Fruit fly (Drosophila melanogaster): ENCODE data around the gene Iml1.

Gene Iml1

DNA sequence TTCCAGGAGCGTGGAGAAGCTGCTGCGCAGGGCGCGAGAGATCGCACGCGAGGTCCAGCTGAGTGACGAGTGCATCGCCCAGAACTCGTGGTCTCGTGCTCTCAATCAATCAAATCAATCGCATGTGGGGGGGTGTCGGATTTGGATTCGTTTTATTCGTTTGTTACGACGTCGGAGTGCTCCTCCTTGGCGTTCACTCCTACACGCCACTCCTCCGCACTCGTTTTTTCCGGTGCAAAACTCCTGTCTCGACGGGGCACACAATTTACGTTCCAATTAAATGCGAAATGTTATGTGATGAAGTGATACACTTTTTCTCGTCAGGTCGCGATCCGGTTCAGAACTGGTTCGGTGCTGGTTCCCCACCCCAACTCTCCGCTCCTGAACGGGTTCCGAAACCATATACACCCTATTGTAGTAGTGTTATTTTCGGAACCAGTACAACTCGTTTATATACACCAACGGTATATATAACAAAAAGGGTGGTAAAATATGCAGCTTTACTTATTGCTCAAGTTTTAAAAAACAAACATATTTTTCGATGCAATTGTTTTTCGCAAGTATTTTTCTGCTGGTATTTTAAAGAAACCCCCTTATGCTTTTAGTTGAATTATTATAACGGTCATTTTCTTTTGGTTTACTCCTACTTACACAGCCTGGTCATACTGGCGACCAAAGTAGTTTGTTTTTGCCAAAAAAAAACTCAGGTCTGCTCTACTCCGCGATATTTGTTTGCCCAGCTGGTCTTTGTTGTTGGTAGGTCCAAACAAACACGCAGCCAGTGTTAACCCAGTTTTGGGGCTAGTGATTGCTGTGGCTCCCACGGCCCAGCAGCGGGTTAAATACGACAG lies 2.9 kb upstream of the Iml1 start, which contains the start of the genes CG12091 and pns (continued):
- TF ChIP-seq wek (GFP tag; optimal IDR thresholded peaks at IDR 0.05) (peak; percentile 96), Oaz (GFP tag; IDR thresholded peaks at IDR 0.05) (no peak), D19A (tag; optimal IDR thresholded peaks at IDR 0.05) (peak; percentile 27), CHES-1-like (GFP tag; optimal IDR thresholded peaks at IDR 0.05) (peak; percentile 78), jigr1 (GFP tag; IDR thresholded peaks at IDR 0.05) (no peak), Atf3 (GFP tag; optimal IDR thresholded peaks at IDR 0.05) (peak; percentile 41), hb (GFP tag; IDR thresholded peaks at IDR 0.05; ENCODE audit: partially characterized antibody) (no peak), mirr (GFP tag; optimal IDR thresholded peaks at IDR 0.05) (no peak), CG30020 (tag; optimal IDR thresholded peaks at IDR 0.05) (peak; percentile 80), corto (GFP tag; optimal IDR thresholded peaks at IDR 0.05) (no peak), tx (GFP tag; optimal IDR thresholded peaks at IDR 0.05) (peak; percentile 61), usp (GFP tag; optimal IDR thresholded peaks at IDR 0.05) (no peak), CG12155 (GFP tag; optimal IDR thresholded peaks at IDR 0.05) (peak; percentile 72), CG12219 (GFP tag; optimal IDR thresholded peaks at IDR 0.05) (peak; percentile 20), CG15479 (GFP tag; optimal IDR thresholded peaks at IDR 0.05) (no peak), CG18476 (GFP tag; optimal IDR thresholded peaks at IDR 0.05) (peak; percentile 27), CG10654 (GFP tag; optimal IDR thresholded peaks at IDR 0.05) (peak; percentile 65), kni (GFP tag; optimal IDR thresholded peaks at IDR 0.05) (peak; percentile 98), CG15696 (tag; optimal IDR thresholded peaks at IDR 0.05) (peak; percentile 73), CG2678 (tag; optimal IDR thresholded peaks at IDR 0.05) (peak; percentile 68), grn (GFP tag; optimal IDR thresholded peaks at IDR 0.05) (peak; percentile 37), Dip2 (GFP tag; IDR thresholded peaks at IDR 0.05) (no peak), croc (GFP tag; conservative IDR thresholded peaks at IDR 0.05) (peak; percentile 32; the same call in 1 of the 3 replicates), CG10565 (GFP tag; optimal IDR thresholded peaks at IDR 0.05) (peak; percentile 18), sqz (GFP tag; optimal IDR thresholded peaks at IDR 0.05) (peak; percentile 89), CG17568 (GFP tag; optimal IDR thresholded peaks at IDR 0.05) (no peak), Hr78 (GFP tag; optimal IDR thresholded peaks at IDR 0.05) (peak in 1 of 2 experiments; percentile 61), CG6654 (GFP tag; optimal IDR thresholded peaks at IDR 0.05) (no peak), Drgx (GFP tag; IDR thresholded peaks at IDR 0.05) (no peak), CTCF (GFP tag; optimal IDR thresholded peaks at IDR 0.05) (no peak), lmd (GFP tag; IDR thresholded peaks at IDR 0.05) (peak; percentile 60; the same call in 1 of the 2 replicates), dimm (GFP tag; IDR thresholded peaks at IDR 0.05) (no peak), CG3995 (GFP tag; optimal IDR thresholded peaks at IDR 0.05) (peak; percentile 64), Jarid2 (GFP tag; optimal IDR thresholded peaks at IDR 0.05) (peak; percentile 65), CG8290 (GFP tag; optimal IDR thresholded peaks at IDR 0.05) (peak; percentile 68), CG8290 (tag; optimal IDR thresholded peaks at IDR 0.05) (peak in 1 of 2 experiments; percentile 53), ind (GFP tag; optimal IDR thresholded peaks at IDR 0.05) (peak; percentile 72), crp (GFP tag; optimal IDR thresholded peaks at IDR 0.05) (peak in 1 of 2 experiments; percentile 47), otp (GFP tag; IDR thresholded peaks at IDR 0.05) (peak; percentile 79; the same call in 2 of the 3 replicates), grau (tag; optimal IDR thresholded peaks at IDR 0.05) (peak; percentile 67), Dad (GFP tag; optimal IDR thresholded peaks at IDR 0.05) (peak; percentile 67), luna (GFP tag; optimal IDR thresholded peaks at IDR 0.05) (peak; percentile 73), CG9609 (GFP tag; optimal IDR thresholded peaks at IDR 0.05) (peak; percentile 65), CG10366 (GFP tag; IDR thresholded peaks at IDR 0.05) (peak; percentile 77), slou (GFP tag; optimal IDR thresholded peaks at IDR 0.05) (no peak), ftz-f1 (GFP tag; optimal IDR thresholded peaks at IDR 0.05) (peak; percentile 11), CG18262 (tag; optimal IDR thresholded peaks at IDR 0.05) (peak; percentile 68), CG12104 (GFP tag; optimal IDR thresholded peaks at IDR 0.05) (peak; percentile 31), Nf-YA (GFP tag; IDR thresholded peaks at IDR 0.05) (0 out of 2 replicates have a peak, but pooled peaks have one; percentile 20), crol (GFP tag; IDR thresholded peaks at IDR 0.05) (no peak; the same call in 1 of the 2 replicates)

Data from whole organism, embryonic.